Fruit fly (Drosophila melanogaster): ENCODE data around the gene CG10801.

Gene CG10801

dm6 chrX:3432928-3433327, 27.5 kb upstream of the CG10801 start:
- TF ChIP-seq cyc (GFP tag; optimal IDR thresholded peaks at IDR 0.05) (peak; percentile 90), esn (GFP tag; optimal IDR thresholded peaks at IDR 0.05) (peak; percentile 81), spab (GFP tag; optimal IDR thresholded peaks at IDR 0.05) (peak; percentile 71), CG8632 (GFP tag; optimal IDR thresholded peaks at IDR 0.05) (peak; percentile 77), CG6276 (GFP tag; optimal IDR thresholded peaks at IDR 0.05) (peak; percentile 78), CG6163 (GFP tag; IDR thresholded peaks at IDR 0.05) (peak; percentile 94), CG9139 (GFP tag; optimal IDR thresholded peaks at IDR 0.05) (peak; percentile 62), CG4318 (GFP tag; optimal IDR thresholded peaks at IDR 0.05) (peak; percentile 75), CG3032 (tag; optimal IDR thresholded peaks at IDR 0.05) (peak; percentile 75), CG31627 (GFP tag; optimal IDR thresholded peaks at IDR 0.05) (peak; percentile 84), lz (GFP tag; optimal IDR thresholded peaks at IDR 0.05) (peak; percentile 83), CG11762 (GFP tag; optimal IDR thresholded peaks at IDR 0.05; ENCODE audit: insufficient read depth) (peak; percentile 86), Blimp-1 (GFP tag; optimal IDR thresholded peaks at IDR 0.05) (no peak), Hr39 (GFP tag; optimal IDR thresholded peaks at IDR 0.05) (peak; percentile 87), Ets21C (GFP tag; optimal IDR thresholded peaks at IDR 0.05) (peak; percentile 73), CG7368 (GFP tag; optimal IDR thresholded peaks at IDR 0.05) (peak; percentile 91), Eip93F (GFP tag; optimal IDR thresholded peaks at IDR 0.05) (no peak), CG32006 (GFP tag; optimal IDR thresholded peaks at IDR 0.05) (peak; percentile 85), ss (GFP tag; optimal IDR thresholded peaks at IDR 0.05) (peak; percentile 47 to 82), eg (GFP tag; IDR thresholded peaks at IDR 0.05) (peak; percentile 90), net (GFP tag; optimal IDR thresholded peaks at IDR 0.05) (peak; percentile 83), fd59A (GFP tag; optimal IDR thresholded peaks at IDR 0.05) (peak; percentile 79), Eip78C (GFP tag) (peak; percentile 96), CG3919 (GFP tag; optimal IDR thresholded peaks at IDR 0.05) (peak; percentile 90), Hr38 (GFP tag; optimal IDR thresholded peaks at IDR 0.05) (no peak), topi (GFP tag; optimal IDR thresholded peaks at IDR 0.05) (peak; percentile 87), CG16779 (tag; optimal IDR thresholded peaks at IDR 0.05) (peak; percentile 49), CG11902 (GFP tag; optimal IDR thresholded peaks at IDR 0.05) (peak; percentile 85), CG1621 (tag; optimal IDR thresholded peaks at IDR 0.05) (peak; percentile 82), Lpt (GFP tag; optimal IDR thresholded peaks at IDR 0.05) (peak; percentile 80), CG15336 (GFP tag; IDR thresholded peaks at IDR 0.05) (peak; percentile 86), CG11294 (GFP tag; IDR thresholded peaks at IDR 0.05) (peak; percentile 85), dac (GFP tag; optimal IDR thresholded peaks at IDR 0.05) (peak; percentile 78), CG10631 (GFP tag; optimal IDR thresholded peaks at IDR 0.05) (peak; percentile 78), acj6 (GFP tag; optimal IDR thresholded peaks at IDR 0.05) (peak; percentile 86), vri (GFP tag; optimal IDR thresholded peaks at IDR 0.05) (peak; percentile 44), pdm3 (GFP tag; optimal IDR thresholded peaks at IDR 0.05) (peak; percentile 91), CG8319 (GFP tag; optimal IDR thresholded peaks at IDR 0.05) (peak; percentile 86), Sox14 (GFP tag; optimal IDR thresholded peaks at IDR 0.05) (peak; percentile 82), Sox102F (GFP tag; optimal IDR thresholded peaks at IDR 0.05) (peak; percentile 75), Met (GFP tag; optimal IDR thresholded peaks at IDR 0.05) (peak; percentile 50), Hr4 (GFP tag; optimal IDR thresholded peaks at IDR 0.05) (peak; percentile 90), fkh (GFP tag; optimal IDR thresholded peaks at IDR 0.05) (peak; percentile 32), CG34406 (GFP tag; optimal IDR thresholded peaks at IDR 0.05) (peak; percentile 79), CG8119 (GFP tag; IDR thresholded peaks at IDR 0.05) (peak; percentile 88), OdsH (GFP tag; optimal IDR thresholded peaks at IDR 0.05) (peak; percentile 86), Sox15 (GFP tag; optimal IDR thresholded peaks at IDR 0.05) (peak; percentile 81), CG6792 (GFP tag; optimal IDR thresholded peaks at IDR 0.05) (peak; percentile 74), dsx (GFP tag; optimal IDR thresholded peaks at IDR 0.05; ENCODE audit: poor library complexity, severe bottlenecking) (peak; percentile 72), achi (GFP tag; optimal IDR thresholded peaks at IDR 0.05) (peak; percentile 80), Eip75B (GFP tag; optimal IDR thresholded peaks at IDR 0.05) (peak; percentile 82), CG10669 (GFP tag; optimal IDR thresholded peaks at IDR 0.05) (peak; percentile 91)
